Fruit fly (Drosophila melanogaster): ENCODE measurements around the gene CG12078.

- TF ChIP-seq insv (optimal IDR thresholded peaks at IDR 0.05) (no peak), Sin3A (optimal IDR thresholded peaks at IDR 0.05) (no peak), h (optimal IDR thresholded peaks at IDR 0.05) (no peak), ttk (optimal IDR thresholded peaks at IDR 0.05) (no peak)
Observed at dm6 chr3L:3253631-3254030, 9.5 kb upstream of the CG12078 start.
